Worm (Caenorhabditis elegans): ENCODE data around the gene blos-4.

- TF ChIP-seq ztf-11 (tag; optimal IDR thresholded peaks at IDR 0.05) (no peak), pqm-1 (tag; optimal IDR thresholded peaks at IDR 0.05) (no peak), nhr-71 (tag; optimal IDR thresholded peaks at IDR 0.05) (no peak), C34B4.2 (tag; optimal IDR thresholded peaks at IDR 0.05) (no peak), mdl-1 (tag; optimal IDR thresholded peaks at IDR 0.05) (no peak), lin-39 (tag; optimal IDR thresholded peaks at IDR 0.05) (no peak), unc-62 (GFP tag; optimal IDR thresholded peaks at IDR 0.05) (no peak)
Measured at ce11 chrII:6202910-6203309, 42.1 kb upstream of the blos-4 start, which contains the start of gene C30B5.17.
